Fruit fly (Drosophila melanogaster) whole organism, wandering third instar larva: ENCODE results near the gene ppk26.
"Not testable (repeated sequence)": the region's sequence is repeated elsewhere in the genome, so short reads cannot be mapped to it uniquely, and the experiment has no call there.

ENCODE experiments used
- Abd-B ChIP-seq: fragments of >200 bp; optimal IDR thresholded peaks from 2 replicates; lab custom pipeline; 2017; ENCODE audit warnings: missing biosample characterization, missing genetic modification characterization
- Dfd ChIP-seq: fragments of >200 bp; optimal IDR thresholded peaks from 2 replicates; lab custom pipeline; 2017; ENCODE audit warnings: missing biosample characterization, missing genetic modification characterization
- Dif ChIP-seq: fragments of 200-275, 200-300 bp; sonication (Bioruptor generic); optimal IDR thresholded peaks from 2 replicates; lab custom pipeline; 2018; ENCODE audit warnings: missing biosample characterization, missing genetic modification characterization; ENCODE audit not compliant: partially characterized antibody
- GATAd ChIP-seq: sonication (Bioruptor generic); optimal IDR thresholded peaks from 2 replicates; lab custom pipeline; 2016; ENCODE audit warnings: missing biosample characterization, missing genetic modification characterization
- HLH106 ChIP-seq: fragments of 200-800 bp; optimal IDR thresholded peaks from 3 replicates; lab custom pipeline; 2019; ENCODE audit warnings: missing biosample characterization, mild to moderate bottlenecking, missing genetic modification characterization, moderate library complexity
- Hr78 ChIP-seq: fragments of >200 bp; optimal IDR thresholded peaks from 2 replicates; lab custom pipeline; 2017; ENCODE audit warnings: missing biosample characterization, missing genetic modification characterization
- Hr83 ChIP-seq: fragments of 200-300 bp; sonication (Bioruptor generic); optimal IDR thresholded peaks from 2 replicates; lab custom pipeline; 2016; ENCODE audit warnings: missing biosample characterization, mild to moderate bottlenecking, missing genetic modification characterization, moderate library complexity; ENCODE audit not compliant: poor library complexity, severe bottlenecking
- Jra ChIP-seq: sonication (Bioruptor generic); optimal IDR thresholded peaks from 2 replicates; lab custom pipeline; 2016; ENCODE audit warnings: missing biosample characterization, missing genetic modification characterization
- Mio ChIP-seq: sonication (Bioruptor generic); optimal IDR thresholded peaks from 2 replicates; lab custom pipeline; 2016; ENCODE audit warnings: missing biosample characterization, missing genetic modification characterization
- Myc ChIP-seq: fragments of >200 bp; optimal IDR thresholded peaks from 2 replicates; lab custom pipeline; 2017
- OdsH ChIP-seq: fragments of 200-800 bp; sonication (Bioruptor generic); optimal IDR thresholded peaks from 2 replicates; lab custom pipeline; 2016; ENCODE audit warnings: missing biosample characterization, mild to moderate bottlenecking, missing genetic modification characterization
- Vsx2 ChIP-seq: fragments of 200-300, 225-300 bp; sonication (Bioruptor generic); optimal IDR thresholded peaks from 2 replicates; lab custom pipeline; 2018; ENCODE audit warnings: missing biosample characterization, missing genetic modification characterization; ENCODE audit not compliant: partially characterized antibody
- br ChIP-seq: fragments of 200-800 bp; sonication (Bioruptor generic); optimal IDR thresholded peaks from 2 replicates; lab custom pipeline; 2016; ENCODE audit warnings: missing biosample characterization, missing genetic modification characterization
- brk ChIP-seq: fragments of 200-800 bp; sonication (Bioruptor generic); optimal IDR thresholded peaks from 2 replicates; lab custom pipeline; 2016; ENCODE audit warnings: missing biosample characterization, mild to moderate bottlenecking, missing genetic modification characterization
- dl ChIP-seq, 2 experiments: fragments of 175-275, 200-275 bp in 1 of 2; fragments of 200-275 bp in 1 of 2; sonication (Bioruptor generic); optimal IDR thresholded peaks; lab custom pipeline; 2018; ENCODE audit warnings: mild to moderate bottlenecking in 2 of 2, missing biosample characterization in 2 of 2, missing genetic modification characterization in 2 of 2, moderate library complexity in 2 of 2; ENCODE audit not compliant: partially characterized antibody in 2 of 2, insufficient read depth in 1 of 2
- ey ChIP-seq: fragments of 200-800 bp; sonication (Bioruptor generic); optimal IDR thresholded peaks from 2 replicates; lab custom pipeline; 2016; ENCODE audit warnings: missing biosample characterization, missing genetic modification characterization
- fru ChIP-seq: fragments of 200-800 bp; sonication (Bioruptor generic); optimal IDR thresholded peaks from 3 replicates; lab custom pipeline; 2016; ENCODE audit warnings: missing biosample characterization, mild to moderate bottlenecking, missing genetic modification characterization
- jim ChIP-seq: fragments of 175-275, 200-325 bp; sonication (Bioruptor generic); optimal IDR thresholded peaks from 2 replicates; lab custom pipeline; 2016; ENCODE audit warnings: missing biosample characterization, mild to moderate bottlenecking, missing genetic modification characterization
- lola ChIP-seq: fragments of >200 bp; optimal IDR thresholded peaks from 2 replicates; lab custom pipeline; 2017; ENCODE audit warnings: missing biosample characterization, missing genetic modification characterization
- pan ChIP-seq: fragments of >200 bp; optimal IDR thresholded peaks from 2 replicates; lab custom pipeline; 2017
- sage ChIP-seq: fragments of 200-800 bp; sonication (Bioruptor generic); optimal IDR thresholded peaks from 2 replicates; lab custom pipeline; 2016; ENCODE audit warnings: missing biosample characterization, mild to moderate bottlenecking, missing genetic modification characterization
- sv ChIP-seq: fragments of 200-800 bp; sonication (Bioruptor generic); optimal IDR thresholded peaks from 3 replicates; lab custom pipeline; 2016; ENCODE audit warnings: missing biosample characterization, missing genetic modification characterization

Gene ppk26

dm6 chr3L:7496097-7496496 is 40.1 kb downstream of the ppk26 start, which contains the start of gene Cyp4d8:
Gene Cyp4d8 (minus strand): TSS chr3L:7496197.
- TF ChIP-seq br (GFP tag; lab: Kevin White, UChicago) (no peak), sv (GFP tag; lab: Kevin White, UChicago) (no peak), Jra (GFP tag; lab: Kevin White, UChicago) (no peak), HLH106 (tag; lab: Kevin White, UChicago) (no peak), brk (GFP tag; lab: Kevin White, UChicago) (no peak), Vsx2 (GFP tag; lab: Kevin White, UChicago) (no peak), Dif (GFP tag; lab: Kevin White, UChicago) (no peak), GATAd (GFP tag; lab: Kevin White, UChicago) (no peak), Mio (no peak), lola (GFP tag; lab: Kevin White, UChicago) (no peak), Dfd (GFP tag; lab: Kevin White, UChicago) (no peak), Myc (no peak), dl (GFP tag; optimal IDR thresholded peaks at IDR 0.05; lab: Kevin White, UChicago; ENCODE audit: insufficient read depth in 1 of 2, partially characterized antibody in 2 of 2) (no peak), OdsH (GFP tag; lab: Kevin White, UChicago) (no peak), fru (GFP tag; lab: Kevin White, UChicago) (no peak), sage (no peak), jim (GFP tag; lab: Kevin White, UChicago) (no peak), Hr78 (GFP tag; lab: Kevin White, UChicago) (no peak)
- TF ChIP-seq, all 38 proteins: peak for 0

DNA sequence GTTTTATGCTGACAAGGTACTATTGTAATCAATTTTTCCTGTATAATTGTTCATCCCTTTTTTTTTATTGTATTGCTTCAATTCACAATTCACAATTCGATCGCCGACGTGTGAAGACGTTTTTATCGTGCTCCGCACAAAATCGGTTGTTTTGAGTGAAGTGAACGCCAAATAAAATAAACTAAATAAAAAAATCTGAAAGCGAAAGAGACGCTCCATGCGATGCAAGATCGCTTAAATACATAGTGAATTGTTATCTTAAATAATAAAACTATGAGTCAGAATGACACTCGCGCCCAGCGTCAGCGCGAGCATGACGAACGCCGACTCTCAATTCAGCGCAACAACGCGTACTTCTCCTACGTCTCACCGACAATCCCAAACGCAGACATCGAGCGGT is 42.8 kb downstream of the ppk26 start, which contains the start of gene CG8539:
Gene CG8539 (minus strand): TSS at position 101 of the 400 bp plus-strand sequence.
- not testable (repeated sequence) for TF ChIP-seq ey, Abd-B, Hr83 (GFP tag; lab: Kevin White, UChicago)

- TF ChIP-seq Myc = no peak
- TF ChIP-seq sage = no peak
- no peak for TF ChIP-seq OdsH (GFP tag; lab: Kevin White, UChicago)
- TF ChIP-seq Hr78 (GFP tag; lab: Kevin White, UChicago) = no peak
- TF ChIP-seq Vsx2 (GFP tag; lab: Kevin White, UChicago) = no peak
- no peak for TF ChIP-seq pan (lab: Kevin White, UChicago)
- no peak for TF ChIP-seq lola (GFP tag; lab: Kevin White, UChicago)
These were observed 50.2 kb downstream of the ppk26 start, which contains the start of gene CG7548 for dm6 chr3L:7506117-7506516. Gene CG7548 (minus strand): TSS chr3L:7506217.
